Fruit fly (Drosophila melanogaster): Measurements from ENCODE around the gene Noc1.

The Noc1 gene

DNA sequence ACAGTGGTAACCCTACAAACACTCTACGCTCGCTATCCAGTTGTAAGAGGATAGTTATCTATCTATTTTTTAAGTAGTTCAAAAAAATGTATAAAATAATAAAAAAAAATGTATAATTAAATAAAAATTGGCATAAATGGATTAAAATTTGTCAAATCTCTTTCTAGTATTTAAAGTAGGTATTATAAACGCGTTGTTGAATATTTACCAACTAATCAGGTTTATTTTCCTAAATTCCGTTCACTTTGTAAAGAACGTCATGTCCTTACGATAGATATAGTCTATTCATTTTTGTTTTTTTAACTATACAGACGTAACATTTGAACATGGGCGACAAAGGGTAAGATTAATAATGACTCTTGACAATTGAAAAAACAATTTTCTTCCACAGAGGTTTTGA lies 47.3 kb upstream of the Noc1 start, which contains the start of gene CG32081:
CG32081 (plus strand) TSS at position 301 of the 400 bp plus-strand sequence.
- TF ChIP-seq pan (optimal IDR thresholded peaks at IDR 0.05) (no peak), pan (GFP tag; optimal IDR thresholded peaks at IDR 0.05 in 1 of 2, IDR thresholded peaks at IDR 0.05 in 1 of 2) (no peak), CG2129 (GFP tag; IDR thresholded peaks at IDR 0.05; ENCODE audit: partially characterized antibody) (no peak), wek (GFP tag; optimal IDR thresholded peaks at IDR 0.05) (no peak), CG3726 (GFP tag; IDR thresholded peaks at IDR 0.05) (no peak), Hmr (GFP tag; optimal IDR thresholded peaks at IDR 0.05) (no peak), Stat92E (GFP tag; optimal IDR thresholded peaks at IDR 0.05) (no peak), Rfx (GFP tag; IDR thresholded peaks at IDR 0.05) (no peak), tgo (GFP tag; IDR thresholded peaks at IDR 0.05) (no peak), chif (GFP tag; optimal IDR thresholded peaks at IDR 0.05) (no peak), chinmo (GFP tag; IDR thresholded peaks at IDR 0.05; ENCODE audit: partially characterized antibody) (no peak), Fer1 (GFP tag; optimal IDR thresholded peaks at IDR 0.05) (no peak), CG7357 (GFP tag; IDR thresholded peaks at IDR 0.05) (no peak), Dip3 (GFP tag; optimal IDR thresholded peaks at IDR 0.05) (no peak), CG7372 (GFP tag; IDR thresholded peaks at IDR 0.05) (no peak), HmgD (GFP tag; optimal IDR thresholded peaks at IDR 0.05) (no peak), CG11456 (GFP tag; IDR thresholded peaks at IDR 0.05) (no peak), CG43689 (GFP tag; IDR thresholded peaks at IDR 0.05) (no peak), CG12744 (GFP tag; optimal IDR thresholded peaks at IDR 0.05) (no peak), eve (GFP tag; optimal IDR thresholded peaks at IDR 0.05) (no peak), CG4282 (GFP tag; optimal IDR thresholded peaks at IDR 0.05) (no peak)

DNA sequence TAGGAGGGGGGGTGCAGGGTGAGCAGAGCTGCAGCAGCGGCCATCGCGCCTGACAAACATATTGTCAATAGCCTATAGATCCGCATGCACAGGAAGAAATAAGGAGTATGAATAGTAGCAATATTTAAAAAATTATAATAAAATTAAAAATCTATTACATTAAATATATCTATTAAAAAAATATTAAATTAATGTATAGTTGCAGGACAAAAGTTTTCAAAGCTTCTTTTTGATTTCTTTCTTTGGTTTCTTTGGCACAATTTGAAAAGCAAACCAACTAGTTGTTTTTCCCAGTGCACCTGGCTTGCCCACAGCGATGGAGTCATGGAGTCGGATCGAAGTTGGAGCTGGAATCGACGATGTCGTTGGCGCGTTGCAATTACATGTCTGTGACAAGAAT lies 42.8 kb upstream of the Noc1 start:
- TF ChIP-seq CG8924 (tag; optimal IDR thresholded peaks at IDR 0.05), result no peak
- no peak for TF ChIP-seq grn (GFP tag; optimal IDR thresholded peaks at IDR 0.05)
- peak; percentile 59 for TF ChIP-seq dmrt11E (tag; optimal IDR thresholded peaks at IDR 0.05)
- no peak for TF ChIP-seq CG11560 (tag; IDR thresholded peaks at IDR 0.05)
- TF ChIP-seq Spps (tag; optimal IDR thresholded peaks at IDR 0.05), result no peak
- TF ChIP-seq CG5953 (GFP tag; IDR thresholded peaks at IDR 0.05), result no peak
- TF ChIP-seq sqz (GFP tag; optimal IDR thresholded peaks at IDR 0.05), result no peak
- TF ChIP-seq CG14860 (GFP tag; IDR thresholded peaks at IDR 0.05; ENCODE audit: partially characterized antibody), result no peak
- no peak for TF ChIP-seq CG2889 (GFP tag; IDR thresholded peaks at IDR 0.05)
- TF ChIP-seq gem (tag; optimal IDR thresholded peaks at IDR 0.05), result peak; percentile 41
- TF ChIP-seq pnt (GFP tag; optimal IDR thresholded peaks at IDR 0.05), result no peak
- peak; percentile 52 for TF ChIP-seq CG18262 (tag; optimal IDR thresholded peaks at IDR 0.05)
- no peak for TF ChIP-seq Hand (GFP tag; optimal IDR thresholded peaks at IDR 0.05)
- TF ChIP-seq ci (GFP tag; IDR thresholded peaks at IDR 0.05), result no peak
- TF ChIP-seq E2f2 (GFP tag; IDR thresholded peaks at IDR 0.05), result no peak
- no peak for TF ChIP-seq gce (GFP tag; IDR thresholded peaks at IDR 0.05)
- TF ChIP-seq CG8089 (GFP tag; optimal IDR thresholded peaks at IDR 0.05), result no peak
- TF ChIP-seq chif (GFP tag; optimal IDR thresholded peaks at IDR 0.05), result no peak
- no peak for TF ChIP-seq CG11085 (GFP tag; IDR thresholded peaks at IDR 0.05)
- no peak for TF ChIP-seq CG14441 (GFP tag; IDR thresholded peaks at IDR 0.05)
- no peak for TF ChIP-seq Trl (optimal IDR thresholded peaks at IDR 0.05)
- no peak for TF ChIP-seq Trl (GFP tag; optimal IDR thresholded peaks at IDR 0.05)
- no peak for TF ChIP-seq Neu2 (GFP tag; optimal IDR thresholded peaks at IDR 0.05; ENCODE audit: borderline replicate concordance)
- TF ChIP-seq CHES-1-like (GFP tag; optimal IDR thresholded peaks at IDR 0.05), result no peak
- peak; percentile 30 for TF ChIP-seq CG10267 (tag; optimal IDR thresholded peaks at IDR 0.05)
- no peak for TF ChIP-seq Dref (GFP tag; IDR thresholded peaks at IDR 0.05)
- TF ChIP-seq CG12391 (tag; optimal IDR thresholded peaks at IDR 0.05), result peak; percentile 30
- TF ChIP-seq MESR4 (GFP tag; optimal IDR thresholded peaks at IDR 0.05), result no peak
- no peak for TF ChIP-seq CG15269 (tag; optimal IDR thresholded peaks at IDR 0.05)
- TF ChIP-seq CG16779 (GFP tag; IDR thresholded peaks at IDR 0.05), result no peak
- TF ChIP-seq p53 (GFP tag; optimal IDR thresholded peaks at IDR 0.05), result no peak
- TF ChIP-seq cwo (GFP tag; optimal IDR thresholded peaks at IDR 0.05), result no peak
- no peak for TF ChIP-seq CG4730 (GFP tag; IDR thresholded peaks at IDR 0.05)
